Worm (Caenorhabditis elegans) whole organism, early embryonic: ENCODE data around the gene F45G2.7.

Experiments used
- B0310.2 ChIP-seq: sonication (generic microtip); optimal IDR thresholded peaks from 2 replicates; lab custom pipeline; 2016; ENCODE audit warnings: mild to moderate bottlenecking, missing genetic modification characterization, missing compliant biosample characterization
- F13C5.2 ChIP-seq: sonication (generic microtip); optimal IDR thresholded peaks from 2 replicates; lab custom pipeline; 2017; ENCODE audit warnings: mild to moderate bottlenecking, missing genetic modification characterization, inconsistent platforms, missing compliant biosample characterization
- aly-1 ChIP-seq: sonication (generic microtip); optimal IDR thresholded peaks from 2 replicates; lab custom pipeline; 2016; ENCODE audit warnings: missing genetic modification characterization, missing compliant biosample characterization
- ama-1 ChIP-seq: fragments of 150-350 bp; optimal IDR thresholded peaks from 2 replicates; lab custom pipeline; 2014
- ceh-13 ChIP-seq: fragments of 200-800 bp; sonication (Bioruptor generic); optimal IDR thresholded peaks from 2 replicates; lab custom pipeline; 2018; ENCODE audit warnings: mild to moderate bottlenecking, missing genetic modification characterization, missing compliant biosample characterization
- ceh-36 ChIP-seq: sonication (generic microtip); optimal IDR thresholded peaks from 2 replicates; lab custom pipeline; 2016; ENCODE audit warnings: missing genetic modification characterization, inconsistent platforms, missing compliant biosample characterization
- ets-7 ChIP-seq: sonication (generic microtip); optimal IDR thresholded peaks from 2 replicates; lab custom pipeline; 2016; ENCODE audit warnings: missing genotype, missing genetic modification characterization, missing compliant biosample characterization
- flt-1 ChIP-seq: fragments of 200-800 bp; sonication (Bioruptor generic); IDR thresholded peaks from 2 replicates; pipeline ENCODE4 v1.3.6; 2022; ENCODE audit warnings: missing genetic modification characterization, missing compliant biosample characterization
- hmbx-1 ChIP-seq: sonication (generic microtip); optimal IDR thresholded peaks from 2 replicates; lab custom pipeline; 2016; ENCODE audit warnings: mild to moderate bottlenecking, missing genetic modification characterization, missing compliant biosample characterization
- hmg-4 ChIP-seq: fragments of 200-800 bp; sonication (Bioruptor generic); optimal IDR thresholded peaks from 2 replicates; lab custom pipeline; 2018; ENCODE audit warnings: mild to moderate bottlenecking, missing genetic modification characterization, missing compliant biosample characterization
- hnd-1 ChIP-seq: sonication (generic microtip); optimal IDR thresholded peaks from 2 replicates; lab custom pipeline; 2016; ENCODE audit warnings: missing genetic modification characterization, missing compliant biosample characterization
- pes-1 ChIP-seq: fragments of 200-800 bp; sonication (Bioruptor generic); IDR thresholded peaks from 2 replicates; pipeline ENCODE4 v1.3.6; 2022; ENCODE audit warnings: missing genetic modification reagents, missing genetic modification characterization, missing compliant biosample characterization
- scrt-1 ChIP-seq: fragments of 200-800 bp; sonication (Bioruptor generic); IDR thresholded peaks from 2 replicates; pipeline ENCODE4 v1.3.6; 2022; ENCODE audit warnings: missing genetic modification characterization, missing compliant biosample characterization
- sea-1 ChIP-seq: fragments of 200-800 bp; sonication (Bioruptor generic); conservative IDR thresholded peaks from 2 replicates; pipeline ENCODE4 v1.3.6; 2022; ENCODE audit warnings: missing genetic modification characterization, missing compliant biosample characterization
- tbx-11 ChIP-seq: fragments of 200-800 bp; sonication (Bioruptor generic); IDR thresholded peaks from 2 replicates; pipeline ENCODE4 v1.3.6; 2022; ENCODE audit warnings: missing genetic modification characterization, missing compliant biosample characterization
- tbx-37 ChIP-seq: fragments of 200-800 bp; sonication (Bioruptor generic); conservative IDR thresholded peaks from 2 replicates; pipeline ENCODE4 v1.3.6; 2022; ENCODE audit warnings: missing genetic modification reagents, missing genetic modification characterization, missing compliant biosample characterization
- tra-4 ChIP-seq: sonication (generic microtip); optimal IDR thresholded peaks from 2 replicates; lab custom pipeline; 2017; ENCODE audit warnings: missing genetic modification characterization, missing compliant biosample characterization

F45G2.7 gene

DNA sequence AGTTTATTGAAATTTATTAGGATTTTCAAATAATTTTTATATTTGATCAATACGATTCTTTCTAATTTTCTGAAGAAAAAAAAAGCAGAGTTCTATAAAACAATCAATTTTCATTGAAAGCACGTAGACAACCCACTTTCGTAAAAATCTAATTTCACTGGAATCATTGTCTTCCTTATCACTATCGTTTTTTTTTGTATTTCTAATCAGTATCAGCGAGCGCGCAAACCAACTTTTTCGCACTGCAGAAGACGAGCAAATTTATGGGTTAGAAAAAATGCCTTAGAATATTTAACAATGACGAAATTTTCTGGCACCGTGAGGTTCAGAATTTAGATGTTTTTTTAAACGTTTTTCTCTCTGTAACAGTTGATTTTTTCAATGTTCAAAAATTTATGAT, 18.5 kb upstream of the F45G2.7 start:
- TF ChIP-seq tbx-11 (GFP tag; lab: Robert Waterston, UW) (no peak), sea-1 (no peak), ceh-36 (tag; lab: Kevin White, UChicago) (no peak), pes-1 (GFP tag; lab: Robert Waterston, UW) (no peak), ceh-13 (GFP tag; lab: Kevin White, UChicago) (no peak), flt-1 (GFP tag; lab: Robert Waterston, UW) (no peak)

DNA sequence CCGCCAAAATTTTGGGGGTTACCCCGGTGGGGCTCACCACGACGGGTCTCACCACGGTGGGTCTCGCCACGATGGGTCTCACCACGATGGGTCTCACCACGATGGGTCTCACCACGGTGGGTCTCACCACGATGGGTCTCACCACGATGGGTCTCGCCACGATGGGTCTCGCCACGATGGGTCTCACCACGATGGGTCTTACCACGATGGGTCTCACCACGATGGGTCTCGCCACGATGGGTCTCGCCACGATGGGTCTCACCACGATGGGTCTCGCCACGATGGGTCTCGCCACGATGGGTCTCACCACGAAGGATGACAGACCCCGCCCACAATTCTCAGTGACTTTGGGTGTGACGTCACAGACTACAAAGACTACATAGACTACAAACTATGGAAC, 13.9 kb upstream of the F45G2.7 start:
- 0 out of 2 replicates have a peak, but pooled peaks have one; percentile 32 for TF ChIP-seq tbx-37 (GFP tag; lab: Robert Waterston, UW)

DNA sequence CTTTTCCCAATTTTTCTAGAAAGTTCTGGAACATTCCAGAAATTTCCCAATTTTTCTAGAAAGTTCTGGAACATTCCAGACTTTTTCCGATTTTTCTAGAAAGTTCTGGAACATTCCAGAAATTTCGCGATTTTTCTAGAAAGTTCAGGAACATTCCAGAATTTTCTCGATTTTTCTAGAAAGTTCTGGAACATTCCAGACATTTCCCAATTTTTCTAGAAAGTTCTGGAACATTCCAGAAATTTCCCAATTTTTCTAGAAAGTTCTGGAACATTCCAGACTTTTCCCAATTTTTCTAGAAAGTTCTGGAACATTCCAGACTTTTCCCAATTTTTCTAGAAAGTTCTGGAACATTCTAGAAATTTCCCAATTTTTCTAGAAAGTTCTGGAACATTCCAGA, 13.1 kb upstream of the F45G2.7 start:
- TF ChIP-seq pes-1 (GFP tag; lab: Robert Waterston, UW) (peak; percentile 39; the same call in 1 of the 2 replicates), tbx-11 (GFP tag; lab: Robert Waterston, UW) (peak; percentile 25; the same call in 1 of the 2 replicates)

DNA sequence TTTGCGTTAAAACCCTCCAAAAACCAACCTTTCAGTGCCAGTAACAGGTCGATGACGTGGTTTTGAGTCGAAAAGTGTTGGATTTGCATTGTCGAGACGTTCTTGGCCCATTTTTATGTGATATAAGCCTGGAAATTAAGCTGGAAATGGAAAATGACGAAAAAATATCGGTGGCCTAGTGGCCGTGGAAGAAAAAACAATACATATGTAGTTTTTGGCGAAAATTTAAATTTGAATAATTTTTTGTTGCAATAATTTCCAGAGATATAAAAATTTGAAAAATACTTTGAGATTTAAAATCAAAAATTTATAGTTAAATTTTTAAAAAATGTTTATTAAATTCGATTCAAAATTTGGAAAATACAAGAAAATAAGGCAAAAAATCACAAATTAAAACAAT, 5.1 kb upstream of the F45G2.7 start, which contains the start of gene ciao-2B:
ciao-2B (minus strand) TSS at position 130 of the 400 bp plus-strand sequence.
- TF ChIP-seq tbx-37 (GFP tag; lab: Robert Waterston, UW), result peak; percentile 35; the same call in 1 of the 2 replicates
- no peak for TF ChIP-seq tbx-11 (GFP tag; lab: Robert Waterston, UW)
- TF ChIP-seq hmg-4 (GFP tag; lab: Kevin White, UChicago), result no peak

DNA sequence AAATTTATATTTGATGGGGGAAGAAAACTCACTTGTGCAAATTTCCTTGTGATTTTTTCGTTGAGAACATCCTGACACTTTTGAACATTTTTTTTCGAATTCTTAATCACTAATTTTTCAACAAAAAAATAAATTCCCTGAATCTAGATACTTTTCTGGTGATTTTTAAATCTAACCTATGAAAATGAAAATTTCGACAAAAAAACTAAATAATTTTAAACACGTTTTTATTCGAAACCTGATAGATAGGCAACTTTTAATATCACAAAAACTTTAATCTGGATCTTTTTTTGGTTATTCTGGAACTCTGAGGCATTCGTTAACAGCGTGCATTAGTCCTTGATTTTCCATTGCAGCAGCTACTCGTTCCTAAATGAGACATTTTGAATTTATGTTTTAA, 2.5 kb upstream of the F45G2.7 start, which contains the start of gene F45G2.9:
F45G2.9 (minus strand) TSS at position 101 of the 400 bp plus-strand sequence.
- TF ChIP-seq pes-1 (GFP tag; lab: Robert Waterston, UW) (no peak), ama-1 (no peak), hmg-4 (GFP tag; lab: Kevin White, UChicago) (no peak), F13C5.2 (tag; lab: Kevin White, UChicago) (no peak), scrt-1 (GFP tag; lab: Robert Waterston, UW) (no peak), tbx-11 (GFP tag; lab: Robert Waterston, UW) (no peak), tbx-37 (GFP tag; lab: Robert Waterston, UW) (no peak), tra-4 (tag; lab: Kevin White, UChicago) (no peak)

DNA sequence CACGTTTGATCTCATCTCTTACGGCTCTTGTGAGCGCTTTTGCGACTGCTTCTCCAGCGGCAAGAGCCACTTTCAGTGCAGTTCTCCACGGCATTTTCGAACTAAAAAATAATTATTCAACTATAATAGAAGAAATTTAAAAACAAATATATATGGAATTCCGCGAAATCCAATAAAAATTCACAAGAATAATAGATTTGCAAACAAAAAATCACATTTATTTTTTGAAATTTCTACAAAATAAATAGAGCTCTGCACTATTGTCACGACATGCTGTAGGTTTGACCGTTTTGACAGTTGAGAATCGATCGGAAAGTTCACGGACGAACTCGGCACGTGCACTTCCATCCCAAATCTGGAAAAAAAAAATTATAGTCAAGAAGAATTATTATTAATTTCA, 1.3 kb upstream of the F45G2.7 start, which contains the start of gene F45G2.8:
F45G2.8 (minus strand) TSS at position 101 of the 400 bp plus-strand sequence.
- TF ChIP-seq ceh-36 (tag; lab: Kevin White, UChicago), result no peak
- no peak for TF ChIP-seq ets-7 (tag; lab: Kevin White, UChicago)
- TF ChIP-seq hmbx-1 (tag; lab: Kevin White, UChicago), result no peak
- no peak for TF ChIP-seq ceh-13 (GFP tag; lab: Kevin White, UChicago)
- TF ChIP-seq F13C5.2 (tag; lab: Kevin White, UChicago), result no peak
- TF ChIP-seq sea-1, result no peak
- TF ChIP-seq hmg-4 (GFP tag; lab: Kevin White, UChicago), result no peak
- no peak for TF ChIP-seq B0310.2 (tag; lab: Kevin White, UChicago)
- TF ChIP-seq scrt-1 (GFP tag; lab: Robert Waterston, UW), result no peak
- no peak for TF ChIP-seq tra-4 (tag; lab: Kevin White, UChicago)
- TF ChIP-seq aly-1, result no peak
- TF ChIP-seq ama-1, result no peak
- TF ChIP-seq tbx-37 (GFP tag; lab: Robert Waterston, UW), result no peak
- TF ChIP-seq tbx-11 (GFP tag; lab: Robert Waterston, UW), result no peak
- no peak for TF ChIP-seq flt-1 (GFP tag; lab: Robert Waterston, UW)
- no peak for TF ChIP-seq hnd-1
- TF ChIP-seq pes-1 (GFP tag; lab: Robert Waterston, UW), result no peak

DNA sequence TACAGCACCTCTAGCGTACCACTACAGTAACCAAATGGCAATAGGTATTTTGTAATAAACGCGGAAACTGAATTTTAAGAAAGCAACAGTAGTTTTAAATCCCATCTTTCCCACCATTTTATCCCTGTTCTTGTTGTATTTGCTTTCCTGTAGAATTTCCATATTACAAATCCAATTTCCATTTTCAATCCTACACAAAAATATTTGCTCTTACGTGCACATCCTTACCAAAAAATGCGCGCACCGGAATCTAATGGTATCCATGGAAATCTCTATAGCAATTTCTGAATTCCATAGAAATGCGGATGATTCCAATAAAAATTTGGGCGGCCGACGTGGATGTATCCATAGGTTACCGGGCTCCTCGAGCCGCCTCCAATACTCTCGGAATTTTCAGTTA, 4.1 kb downstream of the F45G2.7 start, which contains the start of gene trf-1:
trf-1 (plus strand) TSS at position 301 of the 400 bp plus-strand sequence.
- no peak for TF ChIP-seq tbx-37 (GFP tag; lab: Robert Waterston, UW)
- TF ChIP-seq hmbx-1 (tag; lab: Kevin White, UChicago), result no peak
- no peak for TF ChIP-seq tra-4 (tag; lab: Kevin White, UChicago)
- no peak for TF ChIP-seq ceh-13 (GFP tag; lab: Kevin White, UChicago)
- no peak for TF ChIP-seq ceh-36 (tag; lab: Kevin White, UChicago)
- no peak for TF ChIP-seq flt-1 (GFP tag; lab: Robert Waterston, UW)
- no peak for TF ChIP-seq F13C5.2 (tag; lab: Kevin White, UChicago)
- no peak for TF ChIP-seq B0310.2 (tag; lab: Kevin White, UChicago)
- no peak for TF ChIP-seq hnd-1
- no peak for TF ChIP-seq scrt-1 (GFP tag; lab: Robert Waterston, UW)
- TF ChIP-seq ama-1, result no peak
- TF ChIP-seq sea-1, result no peak
- no peak for TF ChIP-seq hmg-4 (GFP tag; lab: Kevin White, UChicago)
- TF ChIP-seq ets-7 (tag; lab: Kevin White, UChicago), result no peak
- no peak for TF ChIP-seq tbx-11 (GFP tag; lab: Robert Waterston, UW)
- TF ChIP-seq aly-1, result no peak
- no peak for TF ChIP-seq pes-1 (GFP tag; lab: Robert Waterston, UW)

DNA sequence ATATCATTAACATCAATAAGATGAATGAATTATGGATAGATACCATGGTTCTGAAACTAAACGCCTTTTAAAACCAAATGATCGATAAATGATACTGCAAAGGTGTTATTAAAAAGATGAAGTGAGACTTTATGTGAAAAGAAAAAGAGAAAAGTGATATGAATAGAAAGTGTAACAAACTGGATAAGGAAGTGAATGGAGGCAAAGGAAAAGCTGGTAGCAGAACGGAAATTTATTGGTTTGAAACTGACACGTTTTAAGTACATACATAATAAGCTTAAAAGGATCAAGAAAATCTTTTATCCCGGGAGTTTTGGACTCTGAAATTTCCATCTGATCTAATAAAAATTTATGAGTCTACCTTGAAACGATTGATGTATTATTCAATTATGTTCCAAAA, 4.6 kb downstream of the F45G2.7 start, which contains the start of gene bli-5:
bli-5 (minus strand) TSS at position 101 of the 400 bp plus-strand sequence.
- TF ChIP-seq pes-1 (GFP tag; lab: Robert Waterston, UW), result no peak
- no peak for TF ChIP-seq aly-1
- no peak for TF ChIP-seq B0310.2 (tag; lab: Kevin White, UChicago)
- TF ChIP-seq tbx-11 (GFP tag; lab: Robert Waterston, UW), result no peak
- TF ChIP-seq hmbx-1 (tag; lab: Kevin White, UChicago), result no peak
- no peak for TF ChIP-seq tbx-37 (GFP tag; lab: Robert Waterston, UW)
- no peak for TF ChIP-seq F13C5.2 (tag; lab: Kevin White, UChicago)
- no peak for TF ChIP-seq ceh-13 (GFP tag; lab: Kevin White, UChicago)
- no peak for TF ChIP-seq ama-1
- no peak for TF ChIP-seq tra-4 (tag; lab: Kevin White, UChicago)
- TF ChIP-seq ceh-36 (tag; lab: Kevin White, UChicago), result no peak
- no peak for TF ChIP-seq scrt-1 (GFP tag; lab: Robert Waterston, UW)
- no peak for TF ChIP-seq ets-7 (tag; lab: Kevin White, UChicago)
- no peak for TF ChIP-seq hnd-1
- TF ChIP-seq hmg-4 (GFP tag; lab: Kevin White, UChicago), result no peak
- TF ChIP-seq flt-1 (GFP tag; lab: Robert Waterston, UW), result no peak
- TF ChIP-seq sea-1, result no peak
